Worm (Caenorhabditis elegans) whole organism, L4 larva: ENCODE measurements around the gene txt-13.

ENCODE experiments used
- ZK546.5 ChIP-seq, 2 experiments: sonication (generic microtip); optimal IDR thresholded peaks; 2 replicates each; lab custom pipeline; 2017; ENCODE audit warnings: missing biosample characterization in 2 of 2, missing genetic modification characterization in 2 of 2
- ceh-44 ChIP-seq: fragments of 200-800 bp; sonication (Bioruptor generic); IDR thresholded peaks from 2 replicates; pipeline ENCODE4 v1.3.6; 2022; ENCODE audit warnings: missing genetic modification reagents, missing genetic modification characterization, missing compliant biosample characterization
- ces-1 ChIP-seq: fragments of 150-350 bp; sonication (generic microtip); optimal IDR thresholded peaks from 4 replicates; lab custom pipeline; 2014; ENCODE audit warnings: missing biosample characterization, missing genetic modification reagents, missing genetic modification characterization
- dmd-8 ChIP-seq: fragments of 200-800 bp; sonication (Bioruptor generic); IDR thresholded peaks from 2 replicates; pipeline ENCODE4 v1.3.6; 2022; ENCODE audit warnings: missing genetic modification characterization, missing compliant biosample characterization
- egl-27 ChIP-seq: sonication (generic microtip); optimal IDR thresholded peaks from 3 replicates; lab custom pipeline; 2017; ENCODE audit warnings: missing biosample characterization, missing genetic modification reagents, missing genetic modification characterization
- lin-39 ChIP-seq: fragments of 150-350 bp; optimal IDR thresholded peaks from 2 replicates; lab custom pipeline; 2014; ENCODE audit warnings: missing biosample characterization, missing genetic modification reagents, missing genetic modification characterization
- lir-3 ChIP-seq: sonication (generic microtip); optimal IDR thresholded peaks from 2 replicates; lab custom pipeline; 2016; ENCODE audit warnings: mild to moderate bottlenecking, missing genetic modification characterization, missing compliant biosample characterization
- nhr-28 ChIP-seq: fragments of 150-350 bp; optimal IDR thresholded peaks from 2 replicates; lab custom pipeline; 2014; ENCODE audit warnings: missing biosample characterization, missing genetic modification characterization
- nhr-41 ChIP-seq: fragments of 200-800 bp; sonication (Bioruptor generic); IDR thresholded peaks from 2 replicates; pipeline ENCODE4 v1.3.6; 2022; ENCODE audit warnings: missing genetic modification reagents, missing genetic modification characterization, missing compliant biosample characterization
- nhr-76 ChIP-seq: fragments of 150-350 bp; optimal IDR thresholded peaks from 2 replicates; lab custom pipeline; 2014; ENCODE audit warnings: missing biosample characterization, missing genetic modification characterization
- snpc-1.2 ChIP-seq: fragments of 200-800 bp; sonication (Bioruptor generic); IDR thresholded peaks from 2 replicates; pipeline ENCODE4 v1.3.6; 2022; ENCODE audit warnings: missing genetic modification reagents, missing genetic modification characterization, missing compliant biosample characterization
- zag-1 ChIP-seq: fragments of 150-350 bp; optimal IDR thresholded peaks from 2 replicates; lab custom pipeline; 2014; ENCODE audit warnings: missing biosample characterization, missing genetic modification characterization

DNA sequence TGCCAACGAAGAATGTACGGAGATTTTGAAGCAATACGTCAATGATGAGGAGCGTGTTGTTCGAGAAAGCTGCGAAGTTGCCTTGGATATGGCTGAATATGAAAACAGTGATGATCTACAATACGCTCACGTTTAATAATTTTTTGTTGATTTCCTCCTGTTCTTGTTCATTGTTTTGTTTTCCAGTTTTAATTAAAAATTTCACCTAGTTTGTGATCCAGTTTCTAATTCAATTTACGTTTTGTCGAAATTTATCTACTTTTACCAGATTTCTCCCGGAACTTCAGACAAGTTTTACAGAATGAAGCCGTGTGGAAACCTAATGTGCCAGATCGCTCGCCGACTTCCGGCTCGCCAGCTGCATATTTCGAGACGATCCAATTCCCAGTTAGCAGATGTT is 10.4 kb downstream of the txt-13 start, which contains the start of gene dap-3:
- TF ChIP-seq nhr-41 (GFP tag; lab: Robert Waterston, UW) = no peak
- TF ChIP-seq lir-3 = no peak
- no peak for TF ChIP-seq lin-39 (tag; lab: Kevin White, UChicago)
- no peak for TF ChIP-seq snpc-1.2 (GFP tag; lab: Robert Waterston, UW)
- no peak for TF ChIP-seq ceh-44 (GFP tag; lab: Robert Waterston, UW)
- no peak for TF ChIP-seq nhr-76 (tag; lab: Kevin White, UChicago)
- TF ChIP-seq egl-27 (tag; lab: Kevin White, UChicago) = no peak
- no peak for TF ChIP-seq zag-1
- TF ChIP-seq ZK546.5 (tag; optimal IDR thresholded peaks at IDR 0.05; lab: Kevin White, UChicago) = no peak
- TF ChIP-seq ces-1 (GFP tag; lab: Kevin White, UChicago) = no peak
- no peak for TF ChIP-seq dmd-8
- TF ChIP-seq nhr-28 (tag; lab: Kevin White, UChicago) = no peak
